Fruit fly (Drosophila melanogaster) whole organism, pupa: ENCODE measurements around the gene CG8036.

ENCODE experiments used
- CG10348 ChIP-seq: fragments of 200-800 bp; sonication (Bioruptor generic); IDR thresholded peaks from 2 replicates; pipeline ENCODE4 v1.3.6; 2022; ENCODE audit warnings: missing biosample characterization, missing genetic modification characterization
- CG12605 ChIP-seq: fragments of 200-800 bp; sonication (Bioruptor generic); IDR thresholded peaks from 2 replicates; pipeline ENCODE4 v1.3.6; 2022; ENCODE audit warnings: missing biosample characterization, missing genetic modification characterization
- CG13204 ChIP-seq: fragments of 200-800 bp; sonication (Bioruptor generic); optimal IDR thresholded peaks from 2 replicates; lab custom pipeline; 2018; ENCODE audit warnings: missing biosample characterization, mild to moderate bottlenecking, missing genetic modification characterization, moderate library complexity
- CG14655 ChIP-seq: fragments of 200-800 bp; sonication (Bioruptor generic); optimal IDR thresholded peaks from 3 replicates; lab custom pipeline; 2017; ENCODE audit warnings: mild to moderate bottlenecking, missing biosample characterization, missing genetic modification reagents, missing genetic modification characterization
- CG15710 ChIP-seq: fragments of 200-800 bp; sonication (Bioruptor generic); optimal IDR thresholded peaks from 2 replicates; lab custom pipeline; 2018; ENCODE audit warnings: missing biosample characterization, mild to moderate bottlenecking, missing genetic modification characterization, moderate library complexity
- CG17806 ChIP-seq: fragments of 200-800 bp; sonication (Bioruptor generic); optimal IDR thresholded peaks from 2 replicates; lab custom pipeline; 2018; ENCODE audit warnings: missing biosample characterization, mild to moderate bottlenecking, missing genetic modification characterization, moderate library complexity
- CG32121 ChIP-seq: fragments of 200-800 bp; sonication (Bioruptor generic); IDR thresholded peaks from 2 replicates; pipeline ENCODE4 v1.3.6; 2022; ENCODE audit warnings: missing biosample characterization, missing genetic modification characterization
- CG34367 ChIP-seq: fragments of 200-800 bp; sonication (Bioruptor generic); optimal IDR thresholded peaks from 2 replicates; lab custom pipeline; 2018; ENCODE audit warnings: missing biosample characterization, mild to moderate bottlenecking, missing genetic modification characterization
- CG4496 ChIP-seq: fragments of 200-800 bp; sonication (Bioruptor generic); IDR thresholded peaks from 3 replicates; pipeline ENCODE4 v1.3.6; 2022; ENCODE audit warnings: missing biosample characterization, missing genetic modification characterization
- CG8159 ChIP-seq: fragments of 200-800 bp; sonication (Bioruptor generic); optimal IDR thresholded peaks from 3 replicates; lab custom pipeline; 2018; ENCODE audit warnings: missing biosample characterization, mild to moderate bottlenecking, missing genetic modification characterization, moderate library complexity
- CG8301 ChIP-seq: fragments of 200-800 bp; sonication (Bioruptor generic); optimal IDR thresholded peaks from 2 replicates; lab custom pipeline; 2018; ENCODE audit warnings: missing biosample characterization, mild to moderate bottlenecking, missing genetic modification characterization
- CG9948 ChIP-seq: fragments of 200-800 bp; sonication (Bioruptor generic); optimal IDR thresholded peaks from 2 replicates; lab custom pipeline; 2018; ENCODE audit warnings: missing biosample characterization, mild to moderate bottlenecking, missing genetic modification characterization, moderate library complexity
- D1 ChIP-seq: fragments of 200-800 bp; sonication (Bioruptor generic); optimal IDR thresholded peaks from 2 replicates; lab custom pipeline; 2018; ENCODE audit warnings: missing biosample characterization, mild to moderate bottlenecking, missing genetic modification characterization, moderate library complexity
- EcR ChIP-seq: fragments of 200-800 bp; sonication (Bioruptor generic); optimal IDR thresholded peaks from 3 replicates; lab custom pipeline; 2019; ENCODE audit warnings: missing biosample characterization, missing genetic modification characterization, mild to moderate bottlenecking, moderate library complexity, missing genetic modification reagents
- Ets98B ChIP-seq: fragments of 200-800 bp; sonication (Bioruptor generic); IDR thresholded peaks from 2 replicates; pipeline ENCODE4 v1.3.6; 2022; ENCODE audit warnings: missing biosample characterization, missing genetic modification characterization
- Pif1A ChIP-seq: fragments of 200-800 bp; sonication (Bioruptor generic); optimal IDR thresholded peaks from 3 replicates; lab custom pipeline; 2016; ENCODE audit warnings: missing biosample characterization, missing genetic modification characterization
- Pif1B ChIP-seq: fragments of 200-800 bp; sonication (Bioruptor generic); optimal IDR thresholded peaks from 3 replicates; lab custom pipeline; 2016; ENCODE audit warnings: missing biosample characterization, missing genetic modification characterization
- Snoo ChIP-seq: fragments of 200-800 bp; sonication (Bioruptor generic); optimal IDR thresholded peaks from 3 replicates; lab custom pipeline; 2017; ENCODE audit warnings: missing biosample characterization, mild to moderate bottlenecking, missing genetic modification characterization, inconsistent platforms
- fd96Ca ChIP-seq: fragments of 200-800 bp; sonication (Bioruptor generic); IDR thresholded peaks from 3 replicates; pipeline ENCODE4 v1.3.6; 2022; ENCODE audit warnings: missing biosample characterization, missing genetic modification characterization
- gl ChIP-seq: fragments of 200-800 bp; sonication (Bioruptor generic); optimal IDR thresholded peaks from 2 replicates; lab custom pipeline; 2018; ENCODE audit warnings: missing biosample characterization, mild to moderate bottlenecking, missing genetic modification characterization
- rn ChIP-seq: fragments of 200-800 bp; sonication (Bioruptor generic); IDR thresholded peaks from 2 replicates; pipeline ENCODE4 v1.3.6; 2022; ENCODE audit warnings: missing biosample characterization, missing genetic modification characterization

The CG8036 gene

DNA sequence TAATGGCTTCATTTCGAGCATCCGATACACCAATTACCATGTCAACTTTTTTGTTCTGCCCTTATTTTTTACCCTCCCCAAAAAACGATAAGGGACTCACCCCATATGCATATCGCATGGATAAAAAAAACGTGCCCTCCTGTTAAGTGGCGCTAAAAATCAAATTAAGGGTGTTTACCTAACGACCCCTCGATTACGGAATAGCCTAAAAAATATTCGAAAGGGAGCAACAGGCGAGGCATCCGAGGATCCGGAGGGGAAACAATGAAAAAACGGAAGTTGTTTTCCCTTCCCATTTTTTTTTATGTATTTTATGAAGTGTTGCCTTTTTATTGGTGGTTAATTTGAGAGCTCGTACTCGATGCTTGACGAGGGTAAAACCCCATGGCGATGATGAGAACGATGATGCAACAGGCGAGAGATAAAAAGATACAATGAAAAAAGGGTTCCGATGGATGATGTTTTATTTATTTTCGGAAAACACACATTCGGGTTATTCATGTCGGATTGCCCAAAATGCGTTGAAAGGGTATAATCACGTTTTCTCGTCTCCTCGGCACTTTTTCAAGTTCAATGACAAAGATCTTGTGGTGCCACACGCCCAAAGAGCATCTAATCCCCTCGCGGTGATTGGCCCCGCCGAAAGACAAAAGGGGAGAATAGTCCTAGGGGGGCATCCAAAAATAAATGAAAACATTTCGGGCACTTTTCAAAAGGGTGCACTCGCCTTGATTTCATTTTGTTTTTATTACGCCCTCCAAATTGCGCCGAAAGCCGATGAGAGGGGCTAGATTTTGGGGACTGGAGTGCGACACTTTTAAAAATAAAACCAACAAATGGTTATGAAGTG, 16.9 kb downstream of the CG8036 start, which contains the start of gene CG44227:
CG44227 (minus strand) TSS at position 849 of the 850 bp plus-strand sequence.
- TF ChIP-seq CG9948 (tag; lab: Kevin White, UChicago) (no peak), rn (no peak), Pif1A (GFP tag; lab: Kevin White, UChicago) (no peak), CG12605 (GFP tag; lab: Robert Waterston, UW) (no peak), Snoo (tag; lab: Kevin White, UChicago) (no peak), CG8159 (no peak), CG8301 (tag; lab: Kevin White, UChicago) (no peak), CG10348 (GFP tag; lab: Robert Waterston, UW) (no peak), CG32121 (GFP tag; lab: Robert Waterston, UW) (no peak), CG17806 (no peak)

DNA sequence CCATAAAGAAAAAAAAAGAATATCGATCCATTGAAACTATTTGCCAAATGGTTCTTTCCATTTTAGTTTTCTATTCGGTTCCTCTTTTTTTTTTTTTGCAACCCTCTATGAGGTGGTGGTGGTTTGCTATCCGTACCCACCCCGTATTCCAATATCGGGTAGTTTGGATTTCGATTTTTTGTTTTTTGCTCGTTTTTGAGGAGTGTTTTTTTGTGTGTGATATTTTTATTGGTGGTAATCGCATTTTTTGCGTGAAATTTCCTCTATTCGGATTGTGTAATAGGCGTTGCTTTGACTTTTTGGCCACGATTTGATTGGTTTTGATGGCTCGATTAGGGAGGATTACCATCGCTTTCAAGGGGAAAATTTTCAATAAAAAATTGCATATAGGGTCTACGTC, 18.8 kb downstream of the CG8036 start:
- no peak for TF ChIP-seq CG10348 (GFP tag; lab: Robert Waterston, UW)
- TF ChIP-seq CG15710 (tag; lab: Kevin White, UChicago): no peak
- TF ChIP-seq Pif1A (GFP tag; lab: Kevin White, UChicago): no peak

DNA sequence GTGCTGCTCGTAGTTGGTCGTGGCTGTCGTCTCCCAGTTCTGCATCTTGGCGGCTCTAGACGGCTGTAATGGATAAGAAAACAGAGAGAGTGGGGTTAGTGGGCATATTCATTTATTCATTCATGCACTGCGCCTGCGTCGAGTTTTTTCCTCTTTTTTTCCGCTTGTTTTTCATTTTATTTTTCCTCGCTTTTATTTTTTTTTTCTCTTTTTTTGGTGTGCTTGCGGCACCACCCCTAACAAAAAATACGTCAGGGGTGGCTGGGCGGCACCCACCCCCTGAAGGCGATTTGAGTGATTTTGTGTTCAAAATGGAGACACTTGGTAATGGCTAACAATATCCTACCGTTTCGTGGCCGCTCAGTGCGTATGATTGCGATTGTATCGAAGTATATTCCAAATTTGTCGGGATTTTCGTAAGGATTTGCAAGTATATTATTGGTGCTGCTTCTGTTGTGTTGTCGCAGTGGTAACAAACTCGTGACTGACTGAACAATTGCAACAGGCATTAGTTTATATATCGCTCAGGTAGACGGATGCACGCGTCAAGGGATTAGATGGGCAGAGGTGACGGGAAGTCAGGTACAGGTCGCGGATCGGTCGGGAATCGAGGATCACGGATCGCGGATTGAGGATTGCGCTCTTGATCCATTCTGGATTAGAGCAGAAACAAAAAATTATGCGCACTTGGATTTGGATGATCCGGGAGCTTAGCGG, 26.6 kb downstream of the CG8036 start:
- TF ChIP-seq rn (peak; percentile 84), CG8301 (tag; lab: Kevin White, UChicago) (no peak), CG32121 (GFP tag; lab: Robert Waterston, UW) (peak; percentile 94; the same call in 1 of the 2 replicates), gl (peak; percentile 94), fd96Ca (GFP tag; lab: Robert Waterston, UW) (peak; percentile 94), CG15710 (tag; lab: Kevin White, UChicago) (peak; percentile 79), CG9948 (tag; lab: Kevin White, UChicago) (no peak), D1 (tag; lab: Kevin White, UChicago) (no peak), CG4496 (GFP tag; lab: Robert Waterston, UW) (peak; percentile 99; the same call in 2 of the 3 replicates), CG13204 (GFP tag; lab: Kevin White, UChicago) (peak; percentile 86), CG10348 (GFP tag; lab: Robert Waterston, UW) (no peak), CG12605 (GFP tag; lab: Robert Waterston, UW) (peak; percentile 99), CG34367 (tag; lab: Kevin White, UChicago) (peak; percentile 84), Pif1A (GFP tag; lab: Kevin White, UChicago) (peak; percentile 92), Pif1B (GFP tag; lab: Kevin White, UChicago) (peak; percentile 87), Ets98B (GFP tag; lab: Robert Waterston, UW) (peak; percentile 96), CG8159 (peak; percentile 85), EcR (GFP tag; lab: Kevin White, UChicago) (no peak), CG14655 (GFP tag; lab: Kevin White, UChicago) (peak; percentile 83), Snoo (tag; lab: Kevin White, UChicago) (no peak), CG17806 (no peak)

DNA sequence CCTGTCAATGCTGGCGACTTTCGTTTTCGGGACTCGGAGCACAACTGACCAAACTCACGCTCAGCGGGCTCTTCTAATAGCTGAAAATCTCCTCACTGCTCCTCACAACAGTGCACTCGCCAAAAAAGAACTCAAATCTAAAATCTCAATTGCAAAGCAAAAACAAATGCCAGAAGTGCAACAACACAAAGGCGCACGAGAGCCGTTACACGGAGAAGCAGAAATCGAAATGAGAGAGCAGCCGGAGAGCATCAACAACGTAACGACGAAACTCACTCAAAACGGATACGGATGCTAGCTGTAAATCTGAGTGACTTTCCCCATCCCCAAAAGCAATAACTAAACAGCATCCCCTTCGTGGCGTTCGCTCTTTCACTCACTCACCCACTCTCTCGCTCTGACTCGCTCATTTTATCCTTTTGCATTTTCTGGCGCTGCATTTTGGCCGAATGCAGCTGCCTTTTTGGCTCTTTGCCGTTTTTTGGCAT, 30.1 kb downstream of the CG8036 start, which contains the start of gene hb:
hb (minus strand) TSS at position 51 of the 488 bp plus-strand sequence.
- no peak for TF ChIP-seq CG32121 (GFP tag; lab: Robert Waterston, UW)
- TF ChIP-seq CG10348 (GFP tag; lab: Robert Waterston, UW): no peak
- no peak; the same call in 1 of the 2 replicates for TF ChIP-seq CG12605 (GFP tag; lab: Robert Waterston, UW)
- TF ChIP-seq CG8159: no peak
- no peak for TF ChIP-seq Pif1A (GFP tag; lab: Kevin White, UChicago)
- TF ChIP-seq CG4496 (GFP tag; lab: Robert Waterston, UW): no peak
- no peak for TF ChIP-seq CG14655 (GFP tag; lab: Kevin White, UChicago)
- TF ChIP-seq Pif1B (GFP tag; lab: Kevin White, UChicago): no peak
- no peak for TF ChIP-seq Snoo (tag; lab: Kevin White, UChicago)
- TF ChIP-seq CG13204 (GFP tag; lab: Kevin White, UChicago): no peak
- no peak for TF ChIP-seq CG9948 (tag; lab: Kevin White, UChicago)
- TF ChIP-seq CG8301 (tag; lab: Kevin White, UChicago): no peak
- TF ChIP-seq fd96Ca (GFP tag; lab: Robert Waterston, UW): no peak
- no peak for TF ChIP-seq CG15710 (tag; lab: Kevin White, UChicago)
- no peak for TF ChIP-seq EcR (GFP tag; lab: Kevin White, UChicago)
- no peak for TF ChIP-seq CG17806
- no peak for TF ChIP-seq gl

DNA sequence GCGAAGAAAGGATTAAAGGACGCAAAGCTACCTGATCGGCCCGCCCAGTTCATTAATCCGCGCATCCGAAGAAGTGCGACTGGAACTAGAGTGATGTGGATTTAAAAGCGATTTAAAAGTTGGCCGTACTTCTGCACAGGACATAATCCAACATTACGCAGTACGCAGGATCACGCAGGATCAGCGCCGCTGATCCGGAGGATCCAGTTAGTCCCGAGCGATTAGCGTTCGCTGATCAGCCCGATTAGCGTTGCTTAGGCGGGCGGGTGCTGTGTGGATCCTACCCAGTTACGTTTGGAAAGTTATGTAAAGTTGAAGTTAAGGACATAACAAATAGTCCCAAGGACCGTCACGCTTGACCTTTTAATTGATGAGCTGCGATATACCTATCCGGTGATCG, 31.6 kb downstream of the CG8036 start:
- TF ChIP-seq Pif1B (GFP tag; lab: Kevin White, UChicago): no peak
- no peak for TF ChIP-seq CG8159
